1 fruit fly cellular context compared by ENCODE assay signal in the genomic region with DNA sequence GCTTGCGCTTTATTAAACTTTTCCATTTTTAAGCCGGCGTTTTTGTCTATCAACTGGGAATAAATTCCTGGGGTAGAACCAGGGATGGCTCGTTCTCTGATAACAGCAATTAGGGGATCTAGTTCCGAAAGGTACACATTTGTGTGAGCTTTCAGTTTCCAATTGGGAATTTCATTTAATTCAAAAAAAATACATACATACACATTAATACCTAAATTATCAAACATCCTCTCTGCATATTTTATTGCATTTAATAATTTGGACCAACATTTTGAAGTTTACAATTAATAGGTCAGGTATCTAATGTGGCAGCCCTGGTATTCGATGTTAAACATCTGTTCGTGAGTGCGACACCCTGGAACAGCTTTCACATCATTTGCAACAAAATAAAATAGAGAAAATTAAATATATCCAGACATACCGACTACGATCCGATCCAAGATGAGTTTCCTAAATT.
TF ChIP-seq lines count a peak whose summit lies in the region.

A gene (minus strand): TSS at position 51 of the 457 bp plus-strand sequence.
A gene (plus strand): TSS at position 329 of the 457 bp plus-strand sequence.

TF ChIP-seq in whole organism, embryonic, 481 proteins besides CTCF, POLR2A, EP300 and RAD21 (continued from another document and continues in another):
- peak; percentile 58; the same call in 1 of the 3 replicates for TF ChIP-seq Mrtf (GFP tag; IDR thresholded peaks at IDR 0.05; lab: Robert Waterston, UW)
- peak; percentile 86 for TF ChIP-seq CG4424 (GFP tag; optimal IDR thresholded peaks at IDR 0.05; lab: Kevin White, UChicago)
- peak; percentile 76 for TF ChIP-seq CG9876 (GFP tag; optimal IDR thresholded peaks at IDR 0.05; lab: Kevin White, UChicago)
- TF ChIP-seq Hand (GFP tag; optimal IDR thresholded peaks at IDR 0.05; lab: Kevin White, UChicago): peak; percentile 36
- TF ChIP-seq vnd (GFP tag; IDR thresholded peaks at IDR 0.05; lab: Robert Waterston, UW; ENCODE audit: partially characterized antibody): no peak
- TF ChIP-seq CG18011 (GFP tag; optimal IDR thresholded peaks at IDR 0.05; lab: Kevin White, UChicago): peak; percentile 70
- TF ChIP-seq wdn (GFP tag; IDR thresholded peaks at IDR 0.05; lab: Robert Waterston, UW): peak; percentile 71
- peak; percentile 68 for TF ChIP-seq CG10462 (GFP tag; optimal IDR thresholded peaks at IDR 0.05; lab: Kevin White, UChicago)
- TF ChIP-seq ATbp (GFP tag; optimal IDR thresholded peaks at IDR 0.05; lab: Kevin White, UChicago): peak; percentile 41
- TF ChIP-seq ERR (GFP tag; optimal IDR thresholded peaks at IDR 0.05; lab: Kevin White, UChicago): peak; percentile 49
- TF ChIP-seq CG4282 (GFP tag; optimal IDR thresholded peaks at IDR 0.05; lab: Kevin White, UChicago): no peak
- TF ChIP-seq Oli (tag; optimal IDR thresholded peaks at IDR 0.05; lab: Kevin White, UChicago): peak; percentile 67
- TF ChIP-seq CG32767 (GFP tag; IDR thresholded peaks at IDR 0.05; lab: Robert Waterston, UW): peak; percentile 96
- TF ChIP-seq twi (tag; optimal IDR thresholded peaks at IDR 0.05; lab: Kevin White, UChicago): peak; percentile 83
- TF ChIP-seq br (optimal IDR thresholded peaks at IDR 0.05; lab: Kevin White, UChicago): no peak
- TF ChIP-seq ab (GFP tag; optimal IDR thresholded peaks at IDR 0.05; lab: Kevin White, UChicago): peak; percentile 42
- TF ChIP-seq btn (GFP tag; optimal IDR thresholded peaks at IDR 0.05; lab: Kevin White, UChicago): peak; percentile 59
- peak; percentile 75 for TF ChIP-seq CG8944 (GFP tag; optimal IDR thresholded peaks at IDR 0.05; lab: Kevin White, UChicago)
- TF ChIP-seq CG15073 (GFP tag; optimal IDR thresholded peaks at IDR 0.05; lab: Kevin White, UChicago): peak; percentile 26
- peak; percentile 66 for TF ChIP-seq eyg (GFP tag; optimal IDR thresholded peaks at IDR 0.05; lab: Kevin White, UChicago)
- TF ChIP-seq lmd (GFP tag; IDR thresholded peaks at IDR 0.05; lab: Robert Waterston, UW): peak; percentile 83
- peak; percentile 56 for TF ChIP-seq Asciz (GFP tag; optimal IDR thresholded peaks at IDR 0.05; lab: Kevin White, UChicago)
- peak; percentile 79 for TF ChIP-seq ttk (GFP tag; IDR thresholded peaks at IDR 0.05; lab: Robert Waterston, UW)
- TF ChIP-seq CG33213 (GFP tag; optimal IDR thresholded peaks at IDR 0.05; lab: Kevin White, UChicago): peak; percentile 75
- TF ChIP-seq CG9215 (GFP tag; IDR thresholded peaks at IDR 0.05; lab: Robert Waterston, UW): peak; percentile 73
- peak; percentile 80 for TF ChIP-seq CG10654 (GFP tag; optimal IDR thresholded peaks at IDR 0.05; lab: Kevin White, UChicago)
- TF ChIP-seq CG11695 (GFP tag; IDR thresholded peaks at IDR 0.05; lab: Robert Waterston, UW): peak; percentile 73
- no peak for TF ChIP-seq Dref (GFP tag; IDR thresholded peaks at IDR 0.05; lab: Robert Waterston, UW)
- TF ChIP-seq CG17328 (GFP tag; IDR thresholded peaks at IDR 0.05; lab: Robert Waterston, UW): peak; percentile 77
- TF ChIP-seq YL-1 (GFP tag; optimal IDR thresholded peaks at IDR 0.05; lab: Kevin White, UChicago): peak; percentile 90
- peak; percentile 82 for TF ChIP-seq CG7786 (GFP tag; optimal IDR thresholded peaks at IDR 0.05; lab: Kevin White, UChicago)
- TF ChIP-seq nerfin-1 (tag; optimal IDR thresholded peaks at IDR 0.05; lab: Kevin White, UChicago): peak; percentile 93
- peak; percentile 90 for TF ChIP-seq slbo (GFP tag; IDR thresholded peaks at IDR 0.05; lab: Robert Waterston, UW)
- peak; percentile 77 for TF ChIP-seq Aef1 (GFP tag; IDR thresholded peaks at IDR 0.05; lab: Robert Waterston, UW)
- peak; percentile 76 for TF ChIP-seq Sox100B (GFP tag; optimal IDR thresholded peaks at IDR 0.05; lab: Kevin White, UChicago)
- TF ChIP-seq CG13424 (tag; optimal IDR thresholded peaks at IDR 0.05; lab: Kevin White, UChicago): peak; percentile 90
- no peak for TF ChIP-seq ash1 (GFP tag; optimal IDR thresholded peaks at IDR 0.05; lab: Kevin White, UChicago)
- no peak for TF ChIP-seq prd (optimal IDR thresholded peaks at IDR 0.05; lab: Kevin White, UChicago)
- peak; percentile 88 for TF ChIP-seq prd (GFP tag; IDR thresholded peaks at IDR 0.05; lab: Robert Waterston, UW)
- TF ChIP-seq HmgD (GFP tag; optimal IDR thresholded peaks at IDR 0.05; lab: Kevin White, UChicago): peak; percentile 72
- peak; percentile 81 for TF ChIP-seq CG32772 (GFP tag; IDR thresholded peaks at IDR 0.05; lab: Robert Waterston, UW)
- TF ChIP-seq CG6689 (GFP tag; IDR thresholded peaks at IDR 0.05; lab: Robert Waterston, UW): peak; percentile 70
- peak; percentile 72 to 87 for TF ChIP-seq crp (GFP tag; optimal IDR thresholded peaks at IDR 0.05; lab: Kevin White, UChicago)
- no peak for TF ChIP-seq bbx (GFP tag; IDR thresholded peaks at IDR 0.05; lab: Robert Waterston, UW; ENCODE audit: partially characterized antibody)
- no peak for TF ChIP-seq Gsc (GFP tag; IDR thresholded peaks at IDR 0.05; lab: Robert Waterston, UW)
- no peak for TF ChIP-seq BtbVII (GFP tag; optimal IDR thresholded peaks at IDR 0.05; lab: Kevin White, UChicago)
- TF ChIP-seq ken (GFP tag; IDR thresholded peaks at IDR 0.05; lab: Robert Waterston, UW): peak; percentile 74; the same call in 2 of the 3 replicates
- TF ChIP-seq CG15011 (GFP tag; optimal IDR thresholded peaks at IDR 0.05; lab: Kevin White, UChicago): no peak
- TF ChIP-seq CG11456 (GFP tag; IDR thresholded peaks at IDR 0.05; lab: Robert Waterston, UW): peak; percentile 75; the same call in 2 of the 3 replicates
- TF ChIP-seq scrt (GFP tag; optimal IDR thresholded peaks at IDR 0.05; lab: Kevin White, UChicago): peak; percentile 65
- no peak for TF ChIP-seq lov (optimal IDR thresholded peaks at IDR 0.05; lab: Kevin White, UChicago)
- TF ChIP-seq lov (GFP tag; IDR thresholded peaks at IDR 0.05; lab: Robert Waterston, UW): 0 out of 3 replicates have a peak, but pooled peaks have one; percentile 21
- TF ChIP-seq aop (GFP tag; IDR thresholded peaks at IDR 0.05; lab: Robert Waterston, UW): no peak
- TF ChIP-seq CG4404 (GFP tag; IDR thresholded peaks at IDR 0.05; lab: Robert Waterston, UW): peak; percentile 66
- peak; percentile 63 for TF ChIP-seq CG3163 (GFP tag; optimal IDR thresholded peaks at IDR 0.05; lab: Kevin White, UChicago)
- peak; percentile 82 for TF ChIP-seq dm (GFP tag; optimal IDR thresholded peaks at IDR 0.05; lab: Kevin White, UChicago)
- peak; percentile 54 for TF ChIP-seq CG3065 (GFP tag; optimal IDR thresholded peaks at IDR 0.05; lab: Kevin White, UChicago)
- no peak for TF ChIP-seq ara (GFP tag; IDR thresholded peaks at IDR 0.05; lab: Robert Waterston, UW)
- TF ChIP-seq ham (GFP tag; IDR thresholded peaks at IDR 0.05; lab: Robert Waterston, UW): 0 out of 2 replicates have a peak, but pooled peaks have one; percentile 35
- TF ChIP-seq sqz (GFP tag; optimal IDR thresholded peaks at IDR 0.05; lab: Kevin White, UChicago): peak; percentile 24
- peak; percentile 71 for TF ChIP-seq CG14014 (GFP tag; IDR thresholded peaks at IDR 0.05; lab: Robert Waterston, UW)
- TF ChIP-seq Dll (GFP tag; IDR thresholded peaks at IDR 0.05; lab: Robert Waterston, UW; ENCODE audit: partially characterized antibody): peak; percentile 59; the same call in 2 of the 4 replicates
- peak; percentile 70; the same call in 1 of the 2 replicates for TF ChIP-seq Atf6 (GFP tag; IDR thresholded peaks at IDR 0.05; lab: Robert Waterston, UW)
- TF ChIP-seq Hr51 (GFP tag; optimal IDR thresholded peaks at IDR 0.05; lab: Kevin White, UChicago): peak; percentile 80 to 81
- TF ChIP-seq Side (GFP tag; optimal IDR thresholded peaks at IDR 0.05; lab: Kevin White, UChicago): peak; percentile 80
- peak; percentile 67 for TF ChIP-seq pnt (GFP tag; optimal IDR thresholded peaks at IDR 0.05; lab: Kevin White, UChicago)
- peak; percentile 81 for TF ChIP-seq CG1647 (GFP tag; optimal IDR thresholded peaks at IDR 0.05; lab: Kevin White, UChicago)
- peak; percentile 91 for TF ChIP-seq gem (tag; optimal IDR thresholded peaks at IDR 0.05; lab: Kevin White, UChicago)
- TF ChIP-seq CG8765 (GFP tag; IDR thresholded peaks at IDR 0.05; lab: Robert Waterston, UW): peak; percentile 43; the same call in 1 of the 2 replicates
- TF ChIP-seq chm (GFP tag; IDR thresholded peaks at IDR 0.05; lab: Robert Waterston, UW): 0 out of 2 replicates have a peak, but pooled peaks have one; percentile 49
- peak; percentile 63 for TF ChIP-seq MESR4 (GFP tag; optimal IDR thresholded peaks at IDR 0.05; lab: Kevin White, UChicago)
- TF ChIP-seq GATAe (GFP tag; conservative IDR thresholded peaks at IDR 0.05; lab: Robert Waterston, UW): peak; percentile 66
- TF ChIP-seq CG2202 (tag; optimal IDR thresholded peaks at IDR 0.05; lab: Kevin White, UChicago): peak; percentile 31
- 0 out of 2 replicates have a peak, but pooled peaks have one; percentile 24 for TF ChIP-seq Poxn (GFP tag; IDR thresholded peaks at IDR 0.05; lab: Robert Waterston, UW)
- peak; percentile 80 for TF ChIP-seq Xrp1 (GFP tag; IDR thresholded peaks at IDR 0.05; lab: Robert Waterston, UW)
- TF ChIP-seq phol (tag; optimal IDR thresholded peaks at IDR 0.05; lab: Kevin White, UChicago): peak; percentile 87
- TF ChIP-seq Bdp1 (GFP tag; optimal IDR thresholded peaks at IDR 0.05; lab: Kevin White, UChicago): peak; percentile 76
- TF ChIP-seq mirr (GFP tag; optimal IDR thresholded peaks at IDR 0.05; lab: Kevin White, UChicago): peak; percentile 65
- peak; percentile 100 for TF ChIP-seq CG7928 (GFP tag; optimal IDR thresholded peaks at IDR 0.05; lab: Kevin White, UChicago)
- TF ChIP-seq dysf (GFP tag; IDR thresholded peaks at IDR 0.05; lab: Robert Waterston, UW): peak; percentile 77
- peak; percentile 94 for TF ChIP-seq HmgZ (tag; optimal IDR thresholded peaks at IDR 0.05; lab: Kevin White, UChicago)
- peak; percentile 75 for TF ChIP-seq D19A (tag; optimal IDR thresholded peaks at IDR 0.05; lab: Kevin White, UChicago)
- TF ChIP-seq CG11560 (tag; IDR thresholded peaks at IDR 0.05; lab: Robert Waterston, UW): peak; percentile 41; the same call in 1 of the 3 replicates
- TF ChIP-seq CG14667 (GFP tag; IDR thresholded peaks at IDR 0.05; lab: Robert Waterston, UW): peak; percentile 64
- peak; percentile 67 for TF ChIP-seq tap (tag; optimal IDR thresholded peaks at IDR 0.05; lab: Kevin White, UChicago)
- TF ChIP-seq kay (GFP tag; optimal IDR thresholded peaks at IDR 0.05; lab: Kevin White, UChicago): peak; percentile 72
- peak; percentile 16 for TF ChIP-seq CG10431 (GFP tag; optimal IDR thresholded peaks at IDR 0.05; lab: Kevin White, UChicago)
- TF ChIP-seq fu2 (GFP tag; optimal IDR thresholded peaks at IDR 0.05; lab: Kevin White, UChicago): peak; percentile 81
- TF ChIP-seq CG16863 (GFP tag; optimal IDR thresholded peaks at IDR 0.05; lab: Kevin White, UChicago): peak; percentile 83
- peak; percentile 66 for TF ChIP-seq her (GFP tag; optimal IDR thresholded peaks at IDR 0.05; lab: Kevin White, UChicago)
- TF ChIP-seq ssp (GFP tag; IDR thresholded peaks at IDR 0.05; lab: Robert Waterston, UW): peak; percentile 66
- no peak for TF ChIP-seq Dfd (GFP tag; optimal IDR thresholded peaks at IDR 0.05; lab: Kevin White, UChicago)
- TF ChIP-seq CG13775 (GFP tag; optimal IDR thresholded peaks at IDR 0.05; lab: Kevin White, UChicago): peak; percentile 85
- TF ChIP-seq CG8924 (tag; optimal IDR thresholded peaks at IDR 0.05; lab: Kevin White, UChicago): peak; percentile 84
- peak; percentile 57; the same call in 2 of the 3 replicates for TF ChIP-seq tgo (GFP tag; IDR thresholded peaks at IDR 0.05; lab: Robert Waterston, UW)
- TF ChIP-seq crol (GFP tag; IDR thresholded peaks at IDR 0.05; lab: Robert Waterston, UW): peak; percentile 16; the same call in 1 of the 2 replicates
- TF ChIP-seq CG10979 (tag; optimal IDR thresholded peaks at IDR 0.05; lab: Kevin White, UChicago): peak; percentile 81
- TF ChIP-seq Meics (GFP tag; optimal IDR thresholded peaks at IDR 0.05; lab: Kevin White, UChicago): peak; percentile 77
- no peak for TF ChIP-seq MTF-1 (GFP tag; optimal IDR thresholded peaks at IDR 0.05; lab: Kevin White, UChicago; ENCODE audit: borderline replicate concordance)
- peak; percentile 83 for TF ChIP-seq CG18599 (GFP tag; optimal IDR thresholded peaks at IDR 0.05; lab: Kevin White, UChicago)
- TF ChIP-seq dmrt11E (tag; optimal IDR thresholded peaks at IDR 0.05; lab: Kevin White, UChicago): peak; percentile 85
- TF ChIP-seq TFAM (GFP tag; optimal IDR thresholded peaks at IDR 0.05; lab: Kevin White, UChicago): peak; percentile 17
- TF ChIP-seq sens (GFP tag; lab: Kevin White, UChicago): peak; percentile 98
- TF ChIP-seq B-H1 (GFP tag; IDR thresholded peaks at IDR 0.05; lab: Robert Waterston, UW): peak; percentile 23; the same call in 1 of the 3 replicates
- TF ChIP-seq Jarid2 (GFP tag; optimal IDR thresholded peaks at IDR 0.05; lab: Kevin White, UChicago): peak; percentile 21
- TF ChIP-seq tup (GFP tag; optimal IDR thresholded peaks at IDR 0.05; lab: Kevin White, UChicago): peak; percentile 31
- TF ChIP-seq cad (GFP tag; optimal IDR thresholded peaks at IDR 0.05; lab: Kevin White, UChicago): no peak
- TF ChIP-seq Med (GFP tag; lab: Kevin White, UChicago): peak; percentile 97
- TF ChIP-seq Atf-2 (GFP tag; optimal IDR thresholded peaks at IDR 0.05; lab: Kevin White, UChicago): peak; percentile 84
- TF ChIP-seq Opbp (GFP tag; IDR thresholded peaks at IDR 0.05; lab: Robert Waterston, UW; ENCODE audit: partially characterized antibody): no peak
- peak; percentile 85 for TF ChIP-seq Chrac-16 (GFP tag; optimal IDR thresholded peaks at IDR 0.05; lab: Kevin White, UChicago)
- TF ChIP-seq dpn (GFP tag; optimal IDR thresholded peaks at IDR 0.05; lab: Kevin White, UChicago): peak; percentile 85 to 88
- peak; percentile 70; the same call in 2 of the 3 replicates for TF ChIP-seq otp (GFP tag; IDR thresholded peaks at IDR 0.05; lab: Robert Waterston, UW)
- no peak for TF ChIP-seq dati (GFP tag; IDR thresholded peaks at IDR 0.05; lab: Robert Waterston, UW)
- TF ChIP-seq CG12219 (GFP tag; optimal IDR thresholded peaks at IDR 0.05; lab: Kevin White, UChicago): peak; percentile 50
- no peak for TF ChIP-seq CG5180 (GFP tag; optimal IDR thresholded peaks at IDR 0.05; lab: Kevin White, UChicago)
- TF ChIP-seq bab2 (GFP tag; optimal IDR thresholded peaks at IDR 0.05; lab: Kevin White, UChicago): peak; percentile 87
- peak; percentile 14 for TF ChIP-seq gcm2 (GFP tag; optimal IDR thresholded peaks at IDR 0.05; lab: Kevin White, UChicago)
- no peak; the same call in 2 of the 3 replicates for TF ChIP-seq CG11093 (GFP tag; IDR thresholded peaks at IDR 0.05; lab: Robert Waterston, UW)
- peak; percentile 60 for TF ChIP-seq CG16815 (GFP tag; optimal IDR thresholded peaks at IDR 0.05; lab: Kevin White, UChicago)
- TF ChIP-seq CG9932 (GFP tag; IDR thresholded peaks at IDR 0.05; lab: Robert Waterston, UW): peak; percentile 87
- no peak for TF ChIP-seq pros (GFP tag; optimal IDR thresholded peaks at IDR 0.05; lab: Kevin White, UChicago)
- TF ChIP-seq Atf3 (GFP tag; optimal IDR thresholded peaks at IDR 0.05; lab: Kevin White, UChicago): peak; percentile 85
